Worm (Caenorhabditis elegans): ENCODE data around the gene ccpp-6.

ccpp-6 gene

ce11 chrII:5370641-5371040, 16.5 kb downstream of the ccpp-6 start, which contains the start of gene F09E5.12:
TSS of gene F09E5.12 (minus strand) at chrII:5370741.
- TF ChIP-seq tbx-7 (tag; optimal IDR thresholded peaks at IDR 0.05): no peak
- TF ChIP-seq nfya-1 (tag; optimal IDR thresholded peaks at IDR 0.05): no peak
- no peak for TF ChIP-seq unc-42 (tag; optimal IDR thresholded peaks at IDR 0.05)
- TF ChIP-seq hlh-6 (tag; optimal IDR thresholded peaks at IDR 0.05): no peak
- no peak for TF ChIP-seq ref-2 (tag; optimal IDR thresholded peaks at IDR 0.05)
- TF ChIP-seq ceh-34 (tag; optimal IDR thresholded peaks at IDR 0.05): no peak
- no peak for TF ChIP-seq dve-1 (tag; optimal IDR thresholded peaks at IDR 0.05)
- TF ChIP-seq ama-1 (optimal IDR thresholded peaks at IDR 0.05): no peak

ce11 chrII:5365645-5366044, 21.5 kb downstream of the ccpp-6 start, which contains the start of gene F09E5.16:
TSS of gene F09E5.16 (minus strand) at chrII:5365745.
- TF ChIP-seq unc-42 (tag; optimal IDR thresholded peaks at IDR 0.05): no peak
- TF ChIP-seq sdc-2 (tag; optimal IDR thresholded peaks at IDR 0.05): no peak
- TF ChIP-seq unc-86 (tag; optimal IDR thresholded peaks at IDR 0.05): no peak
- TF ChIP-seq C38D4.7 (GFP tag; optimal IDR thresholded peaks at IDR 0.05): no peak
- TF ChIP-seq ets-4 (tag; optimal IDR thresholded peaks at IDR 0.05): no peak
- no peak for TF ChIP-seq nfya-1 (tag; optimal IDR thresholded peaks at IDR 0.05)
- no peak for TF ChIP-seq ceh-18 (tag; optimal IDR thresholded peaks at IDR 0.05)
- no peak for TF ChIP-seq nhr-232 (tag; optimal IDR thresholded peaks at IDR 0.05)
- TF ChIP-seq ceh-19 (GFP tag; optimal IDR thresholded peaks at IDR 0.05): no peak
- no peak for TF ChIP-seq fkh-6 (tag; optimal IDR thresholded peaks at IDR 0.05)
- TF ChIP-seq eyg-1 (tag; optimal IDR thresholded peaks at IDR 0.05): no peak
- no peak for TF ChIP-seq pat-9 (tag; optimal IDR thresholded peaks at IDR 0.05)
- TF ChIP-seq hlh-30 (tag; optimal IDR thresholded peaks at IDR 0.05; ENCODE audit: insufficient read depth): no peak
- no peak for TF ChIP-seq ceh-2 (tag; optimal IDR thresholded peaks at IDR 0.05)
- TF ChIP-seq ceh-30 (tag; optimal IDR thresholded peaks at IDR 0.05): no peak
- TF ChIP-seq ama-1 (optimal IDR thresholded peaks at IDR 0.05): no peak
- no peak for TF ChIP-seq ref-2 (tag; optimal IDR thresholded peaks at IDR 0.05)
- TF ChIP-seq dve-1 (tag; optimal IDR thresholded peaks at IDR 0.05): no peak
- TF ChIP-seq sox-2 (GFP tag; IDR thresholded peaks at IDR 0.05): no peak
- TF ChIP-seq Y22D7AL.16 (tag; optimal IDR thresholded peaks at IDR 0.05): no peak

ce11 chrII:5364516-5364915, 22.6 kb downstream of the ccpp-6 start:
- TF ChIP-seq lin-11 (tag; optimal IDR thresholded peaks at IDR 0.05): no peak
- TF ChIP-seq tbx-7 (tag; optimal IDR thresholded peaks at IDR 0.05): no peak
- TF ChIP-seq K02D7.2 (tag; optimal IDR thresholded peaks at IDR 0.05): no peak
- no peak for TF ChIP-seq nfya-1 (tag; optimal IDR thresholded peaks at IDR 0.05)
- TF ChIP-seq dmd-4 (tag; optimal IDR thresholded peaks at IDR 0.05; ENCODE audit: borderline replicate concordance): no peak

- TF ChIP-seq hlh-15 (tag; optimal IDR thresholded peaks at IDR 0.05): no peak
- no peak for TF ChIP-seq ceh-14 (tag; optimal IDR thresholded peaks at IDR 0.05)
- TF ChIP-seq nfya-1 (tag; optimal IDR thresholded peaks at IDR 0.05): no peak
- no peak for TF ChIP-seq madf-2 (tag; optimal IDR thresholded peaks at IDR 0.05)
- no peak for TF ChIP-seq C38D4.7 (GFP tag; optimal IDR thresholded peaks at IDR 0.05)
- no peak for TF ChIP-seq sox-2 (GFP tag; IDR thresholded peaks at IDR 0.05)
- no peak for TF ChIP-seq ceh-6 (GFP tag; optimal IDR thresholded peaks at IDR 0.05)
- no peak for TF ChIP-seq eyg-1 (tag; optimal IDR thresholded peaks at IDR 0.05)
- no peak for TF ChIP-seq sdc-2 (tag; optimal IDR thresholded peaks at IDR 0.05)
- no peak for TF ChIP-seq pax-1 (tag; optimal IDR thresholded peaks at IDR 0.05)
- no peak for TF ChIP-seq hlh-30 (tag; optimal IDR thresholded peaks at IDR 0.05; ENCODE audit: insufficient read depth)
- no peak for TF ChIP-seq C08G9.2 (tag; optimal IDR thresholded peaks at IDR 0.05)
- TF ChIP-seq lim-6 (tag; optimal IDR thresholded peaks at IDR 0.05): no peak
- TF ChIP-seq hlh-8 (tag; optimal IDR thresholded peaks at IDR 0.05): no peak
- TF ChIP-seq ahr-1 (tag; optimal IDR thresholded peaks at IDR 0.05): no peak
- no peak for TF ChIP-seq ceh-24 (tag; optimal IDR thresholded peaks at IDR 0.05)
- TF ChIP-seq rnt-1 (tag; optimal IDR thresholded peaks at IDR 0.05): no peak
- no peak for TF ChIP-seq dve-1 (tag; optimal IDR thresholded peaks at IDR 0.05)
Measured at ce11 chrII:5359252-5359651, 27.9 kb downstream of the ccpp-6 start, which contains the start of gene sec-6. TSS of gene sec-6 (plus strand) at chrII:5359552.

All from whole organism, late embryonic.